Fruit fly (Drosophila melanogaster) whole organism: ENCODE data around the gene Nt5a.

ENCODE experiments used
- Dll ChIP-seq: fragments of >200 bp; optimal IDR thresholded peaks from 2 replicates; lab custom pipeline; 2017
- EcR ChIP-seq, 2 experiments: fragments of >200 bp; optimal IDR thresholded peaks; 2 replicates each; lab custom pipeline; 2017; ENCODE audit warnings: missing biosample characterization in 2 of 2, missing genetic modification characterization in 2 of 2, missing genetic modification reagents in 2 of 2
- pan ChIP-seq: fragments of >200 bp; optimal IDR thresholded peaks from 2 replicates; lab custom pipeline; 2017
- psq ChIP-seq: fragments of >200 bp; optimal IDR thresholded peaks from 2 replicates; lab custom pipeline; 2017
- usp ChIP-seq: fragments of >200 bp; optimal IDR thresholded peaks from 2 replicates; lab custom pipeline; 2017; ENCODE audit warnings: missing biosample characterization, missing genetic modification characterization, mixed read lengths

DNA sequence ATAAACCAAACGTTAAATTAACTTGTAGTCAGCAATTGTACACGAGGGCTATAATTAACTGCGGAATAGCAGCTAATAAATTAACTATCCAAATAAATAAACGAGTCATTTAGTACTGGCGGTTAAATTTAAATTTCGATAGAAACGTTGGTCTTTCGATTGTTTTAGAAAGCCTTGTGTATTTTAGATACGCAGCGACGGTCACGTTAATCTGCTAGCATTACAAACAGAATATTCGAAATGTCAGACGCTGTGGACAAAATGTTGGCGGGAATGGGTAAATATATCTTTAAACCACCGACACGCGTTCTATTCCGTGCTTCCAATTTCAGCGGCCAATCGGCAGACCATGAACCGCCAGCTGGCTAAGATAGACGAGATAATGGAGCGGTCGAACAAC, 24.3 kb upstream of the Nt5a start, which contains the start of gene msd1:
- TF ChIP-seq EcR (GFP tag; optimal IDR thresholded peaks at IDR 0.05; lab: Kevin White, UChicago) (no peak), psq (lab: Kevin White, UChicago) (no peak), pan (no peak), usp (no peak), Dll (lab: Kevin White, UChicago) (no peak)
